Fruit fly (Drosophila melanogaster) whole organism, embryonic: ENCODE data around the gene CG11842.
A peak's percentile ranks its signal among the peaks of the same experiment; 100 is the strongest.

Source experiments
- Blimp-1 ChIP-seq: fragments of 200-800 bp; sonication (Bioruptor generic); optimal IDR thresholded peaks from 3 replicates; lab custom pipeline; 2018; ENCODE audit warnings: missing biosample characterization, missing genetic modification characterization, mild to moderate bottlenecking, moderate library complexity, missing genetic modification reagents
- CG10366 ChIP-seq: fragments of 200-800 bp; sonication (Bioruptor generic); IDR thresholded peaks from 2 replicates; pipeline ENCODE4 v1.3.6; 2022; ENCODE audit warnings: missing biosample characterization, missing genetic modification characterization
- CG10959 ChIP-seq: fragments of 200-800 bp; sonication (Bioruptor generic); IDR thresholded peaks from 2 replicates; pipeline ENCODE4 v1.3.6; 2022; ENCODE audit warnings: missing biosample characterization, missing genetic modification characterization
- CG11456 ChIP-seq: fragments of 200-800 bp; sonication (Bioruptor generic); IDR thresholded peaks from 3 replicates; pipeline ENCODE4 v1.3.6; 2022; ENCODE audit warnings: missing biosample characterization, missing genetic modification characterization
- CG12104 ChIP-seq: fragments of 200-800 bp; sonication (Bioruptor generic); optimal IDR thresholded peaks from 3 replicates; lab custom pipeline; 2016; ENCODE audit warnings: missing biosample characterization, missing genetic modification characterization
- CG12744 ChIP-seq: fragments of 200-800 bp; sonication (Bioruptor generic); optimal IDR thresholded peaks from 2 replicates; lab custom pipeline; 2016; ENCODE audit warnings: missing biosample characterization, missing genetic modification characterization
- CG14710 ChIP-seq: fragments of 200-800 bp; sonication (Bioruptor generic); optimal IDR thresholded peaks from 3 replicates; lab custom pipeline; 2019; ENCODE audit warnings: missing biosample characterization, mild to moderate bottlenecking, missing genetic modification characterization, moderate library complexity
- CG14860 ChIP-seq: fragments of 200-800 bp; sonication (Bioruptor generic); IDR thresholded peaks from 3 replicates; pipeline ENCODE4 v1.3.6; 2022; ENCODE audit warnings: missing biosample characterization, missing genetic modification characterization; ENCODE audit not compliant: partially characterized antibody
- CG1792 ChIP-seq: fragments of 200-800 bp; sonication (Bioruptor generic); optimal IDR thresholded peaks from 2 replicates; lab custom pipeline; 2016; ENCODE audit warnings: missing biosample characterization, missing genetic modification characterization
- CG31441 ChIP-seq: fragments of 200-800 bp; sonication (Bioruptor generic); IDR thresholded peaks from 2 replicates; pipeline ENCODE4 v1.3.6; 2022; ENCODE audit warnings: missing biosample characterization, missing genetic modification characterization
- CG32772 ChIP-seq: fragments of 200-800 bp; sonication (Bioruptor generic); IDR thresholded peaks from 2 replicates; pipeline ENCODE4 v1.3.6; 2022; ENCODE audit warnings: missing biosample characterization, missing genetic modification characterization
- CG3726 ChIP-seq: fragments of 200-800 bp; sonication (Bioruptor generic); IDR thresholded peaks from 3 replicates; pipeline ENCODE4, ENCODE4 v1.3.6; 2022; ENCODE audit warnings: missing biosample characterization, missing genetic modification characterization
- CG4820 ChIP-seq: fragments of 200-800 bp; sonication (Bioruptor generic); optimal IDR thresholded peaks from 3 replicates; lab custom pipeline; 2016; ENCODE audit warnings: missing biosample characterization, missing genetic modification characterization
- CG5245 ChIP-seq: fragments of 200-800 bp; sonication (Bioruptor generic); optimal IDR thresholded peaks from 3 replicates; lab custom pipeline; 2016; ENCODE audit warnings: missing biosample characterization, missing genetic modification characterization
- CG7928 ChIP-seq: fragments of 200-800 bp; sonication (Bioruptor generic); optimal IDR thresholded peaks from 2 replicates; lab custom pipeline; 2017; ENCODE audit warnings: missing biosample characterization, mild to moderate bottlenecking, missing genetic modification characterization
- CG9727 ChIP-seq: fragments of 200-800 bp; sonication (Bioruptor generic); optimal IDR thresholded peaks from 3 replicates; lab custom pipeline; 2017; ENCODE audit warnings: missing biosample characterization, mild to moderate bottlenecking, missing genetic modification characterization
- CG9932 ChIP-seq: fragments of 200-800 bp; sonication (Bioruptor generic); IDR thresholded peaks from 2 replicates; pipeline ENCODE4 v1.3.6; 2022; ENCODE audit warnings: missing biosample characterization, missing genetic modification characterization
- Eip74EF ChIP-seq, 2 experiments: fragments of 200-800 bp in 1 of 2; fragments of >200 bp in 1 of 2; sonication (Bioruptor generic) in 1 of 2; optimal IDR thresholded peaks; 2 replicates each; lab custom pipeline; 2017 to 2019; ENCODE audit warnings: missing biosample characterization in 2 of 2, missing genetic modification characterization in 2 of 2, mild to moderate bottlenecking in 1 of 2, moderate library complexity in 1 of 2
- Ets97D ChIP-seq: fragments of 200-800 bp; sonication (Bioruptor generic); optimal IDR thresholded peaks from 3 replicates; lab custom pipeline; 2016; ENCODE audit warnings: missing biosample characterization, missing genetic modification characterization
- Gug ChIP-seq: fragments of 200-800 bp; sonication (Bioruptor generic); IDR thresholded peaks from 4 replicates; pipeline ENCODE4 v1.3.6; 2022; ENCODE audit warnings: missing biosample characterization, missing genetic modification characterization
- Hr3 ChIP-seq: fragments of 200-800 bp; sonication (Bioruptor generic); optimal IDR thresholded peaks from 3 replicates; lab custom pipeline; 2016; ENCODE audit warnings: missing biosample characterization, missing genetic modification characterization
- Hr78 ChIP-seq, 2 experiments: fragments of 200-800 bp in 1 of 2; fragments of >200 bp in 1 of 2; sonication (Bioruptor generic) in 1 of 2; optimal IDR thresholded peaks; 2 replicates each; lab custom pipeline; 2017 to 2019; ENCODE audit warnings: missing biosample characterization in 2 of 2, missing genetic modification characterization in 2 of 2, mild to moderate bottlenecking in 1 of 2, moderate library complexity in 1 of 2
- Lim3 ChIP-seq: fragments of 200-800 bp; sonication (Bioruptor generic); IDR thresholded peaks from 2 replicates; pipeline ENCODE4 v1.3.6; 2022; ENCODE audit warnings: missing biosample characterization, missing genetic modification characterization
- MTF-1 ChIP-seq: fragments of 200-800 bp; sonication (Bioruptor generic); optimal IDR thresholded peaks from 2 replicates; lab custom pipeline; 2018; ENCODE audit warnings: missing biosample characterization, mild to moderate bottlenecking, missing genetic modification characterization, borderline replicate concordance
- NC2β ChIP-seq: fragments of 200-800 bp; sonication (Bioruptor generic); optimal IDR thresholded peaks from 2 replicates; lab custom pipeline; 2016; ENCODE audit warnings: missing biosample characterization, missing genetic modification characterization
- NFAT ChIP-seq: fragments of 200-800 bp; sonication (Bioruptor generic); IDR thresholded peaks from 2 replicates; pipeline ENCODE4 v1.3.6; 2022; ENCODE audit warnings: missing biosample characterization, missing genetic modification characterization
- Rfx ChIP-seq: fragments of 200-800 bp; sonication (Bioruptor generic); IDR thresholded peaks from 2 replicates; pipeline ENCODE4 v1.3.6; 2022; ENCODE audit warnings: missing biosample characterization, missing genetic modification characterization
- Xrp1 ChIP-seq: fragments of 200-800 bp; sonication (Bioruptor generic); IDR thresholded peaks from 2 replicates; pipeline ENCODE4 v1.3.6; 2022; ENCODE audit warnings: missing biosample characterization, missing genetic modification characterization
- ap ChIP-seq: fragments of 200-800 bp; sonication (Bioruptor generic); IDR thresholded peaks from 2 replicates; pipeline ENCODE4 v1.3.6; 2022; ENCODE audit warnings: missing biosample characterization, missing genetic modification characterization
- ara ChIP-seq: fragments of 200-800 bp; sonication (Bioruptor generic); IDR thresholded peaks from 2 replicates; pipeline ENCODE4 v1.3.6; 2022; ENCODE audit warnings: missing biosample characterization, missing genetic modification characterization
- ase ChIP-seq: fragments of 200-800 bp; sonication (Bioruptor generic); IDR thresholded peaks from 3 replicates; pipeline ENCODE4 v1.3.6; 2022; ENCODE audit warnings: missing biosample characterization, missing genetic modification characterization
- chif ChIP-seq, 2 experiments: fragments of 200-800 bp; sonication (Bioruptor generic); optimal IDR thresholded peaks; 3 replicates each; lab custom pipeline; 2016; ENCODE audit warnings: missing biosample characterization in 2 of 2, missing genetic modification characterization in 2 of 2
- dan ChIP-seq: fragments of 200-800 bp; sonication (Bioruptor generic); IDR thresholded peaks from 2 replicates; pipeline ENCODE4 v1.3.6; 2022; ENCODE audit warnings: missing biosample characterization, missing genetic modification characterization
- ems ChIP-seq: fragments of 200-800 bp; sonication (Bioruptor generic); optimal IDR thresholded peaks from 3 replicates; lab custom pipeline; 2016; ENCODE audit warnings: missing biosample characterization, missing genetic modification characterization
- eyg ChIP-seq: fragments of 200-800 bp; sonication (Bioruptor generic); optimal IDR thresholded peaks from 3 replicates; lab custom pipeline; 2016; ENCODE audit warnings: missing biosample characterization, missing genetic modification characterization
- fd64A ChIP-seq: fragments of 200-800 bp; sonication (Bioruptor generic); optimal IDR thresholded peaks from 3 replicates; lab custom pipeline; 2018; ENCODE audit warnings: missing biosample characterization, mild to moderate bottlenecking, missing genetic modification characterization
- gcm2 ChIP-seq: fragments of 200-800 bp; sonication (Bioruptor generic); optimal IDR thresholded peaks from 2 replicates; lab custom pipeline; 2016; ENCODE audit warnings: missing biosample characterization, missing genetic modification characterization
- hkb ChIP-seq, 2 experiments: fragments of 200-800 bp in 1 of 2; fragments of >200 bp in 1 of 2; sonication (Bioruptor generic) in 1 of 2; IDR thresholded peaks in 1 of 2; optimal IDR thresholded peaks in 1 of 2; 2 replicates each; pipeline versions ENCODE4 v1.3.6 to Lab custom; 2017 to 2022; ENCODE audit warnings: missing biosample characterization in 1 of 2, missing genetic modification characterization in 1 of 2
- maf-S ChIP-seq: fragments of 200-800 bp; sonication (Bioruptor generic); optimal IDR thresholded peaks from 2 replicates; lab custom pipeline; 2016; ENCODE audit warnings: missing biosample characterization, missing genetic modification characterization
- nerfin-1 ChIP-seq: fragments of 200-800 bp; sonication (Bioruptor generic); optimal IDR thresholded peaks from 3 replicates; lab custom pipeline; 2019; ENCODE audit warnings: missing biosample characterization, mild to moderate bottlenecking, missing genetic modification characterization, moderate library complexity
- rib ChIP-seq: fragments of 200-800 bp; sonication (Bioruptor generic); IDR thresholded peaks from 2 replicates; pipeline ENCODE4 v1.3.6; 2022; ENCODE audit warnings: missing biosample characterization, missing genetic modification characterization
- sens-2 ChIP-seq: fragments of 200-800 bp; sonication (Bioruptor generic); IDR thresholded peaks from 2 replicates; pipeline ENCODE4 v1.3.6; 2022; ENCODE audit warnings: missing biosample characterization, missing genetic modification characterization
- shn ChIP-seq: fragments of 200-800 bp; sonication (Bioruptor generic); optimal IDR thresholded peaks from 3 replicates; lab custom pipeline; 2016; ENCODE audit warnings: missing biosample characterization, missing genetic modification characterization
- tll ChIP-seq, 2 experiments: fragments of 200-800 bp in 1 of 2; fragments of >200 bp in 1 of 2; sonication (Bioruptor generic) in 1 of 2; optimal IDR thresholded peaks; 2 replicates each; lab custom pipeline; 2017 to 2019; ENCODE audit warnings: missing biosample characterization in 2 of 2, missing genetic modification characterization in 2 of 2, mild to moderate bottlenecking in 1 of 2, moderate library complexity in 1 of 2
- unc-4 ChIP-seq: fragments of 200-800 bp; sonication (Bioruptor generic); IDR thresholded peaks from 2 replicates; pipeline ENCODE4 v1.3.6; 2022; ENCODE audit warnings: missing biosample characterization, missing genetic modification characterization; ENCODE audit not compliant: partially characterized antibody
- usp ChIP-seq: fragments of >200 bp; optimal IDR thresholded peaks from 2 replicates; lab custom pipeline; 2017; ENCODE audit warnings: missing biosample characterization, missing genetic modification characterization
- vfl ChIP-seq: fragments of 200-800 bp; sonication (Bioruptor generic); optimal IDR thresholded peaks from 2 replicates; lab custom pipeline; 2016; ENCODE audit warnings: missing biosample characterization, missing genetic modification characterization
- vnd ChIP-seq: fragments of 200-800 bp; sonication (Bioruptor generic); IDR thresholded peaks from 3 replicates; pipeline ENCODE4 v1.3.6; 2022; ENCODE audit warnings: missing biosample characterization, missing genetic modification characterization; ENCODE audit not compliant: partially characterized antibody
- zen ChIP-seq: fragments of 200-800 bp; sonication (Bioruptor generic); optimal IDR thresholded peaks from 3 replicates; lab custom pipeline; 2018; ENCODE audit warnings: missing biosample characterization, mild to moderate bottlenecking, missing genetic modification characterization, moderate library complexity
- zen2 ChIP-seq: fragments of 200-800 bp; sonication (Bioruptor generic); IDR thresholded peaks from 3 replicates; pipeline ENCODE4 v1.3.6; 2022; ENCODE audit warnings: missing biosample characterization, missing genetic modification characterization; ENCODE audit not compliant: partially characterized antibody
- zf30C ChIP-seq: fragments of 200-800 bp; sonication (Bioruptor generic); optimal IDR thresholded peaks from 3 replicates; lab custom pipeline; 2018; ENCODE audit warnings: missing biosample characterization, mild to moderate bottlenecking, missing genetic modification characterization

The CG11842 gene

DNA sequence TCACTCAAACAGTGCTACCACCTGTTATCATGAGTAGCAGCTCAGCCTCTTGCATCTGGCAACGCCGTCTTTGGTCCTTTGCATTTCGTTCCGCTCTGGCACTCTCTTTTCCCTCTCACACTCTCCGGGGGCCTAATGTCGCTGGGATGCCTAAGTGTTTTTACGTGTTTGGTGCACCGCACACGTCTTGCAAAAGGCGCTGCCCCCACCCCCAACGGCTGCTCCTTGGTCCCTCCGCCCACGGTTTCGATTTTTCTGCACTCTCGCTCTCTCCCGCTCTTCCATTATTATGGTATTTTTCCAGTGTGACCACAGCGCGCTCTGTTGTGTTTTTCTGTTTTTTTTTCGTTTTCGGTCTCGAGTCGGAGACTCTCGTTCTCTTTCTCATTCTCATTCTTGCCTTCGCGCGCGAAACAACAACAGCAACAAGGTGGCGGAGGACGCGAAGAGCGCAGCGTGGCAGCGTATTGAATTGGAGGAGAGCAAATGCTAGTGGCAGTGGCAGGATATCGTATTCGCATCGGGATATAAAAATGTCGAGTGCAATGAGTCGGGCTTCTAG, 35.5 kb downstream of the CG11842 start (continued):
- TF ChIP-seq vnd (GFP tag; lab: Robert Waterston, UW) (no peak), rib (GFP tag; lab: Robert Waterston, UW) (no peak), gcm2 (GFP tag; lab: Kevin White, UChicago) (no peak), Blimp-1 (GFP tag; lab: Kevin White, UChicago) (no peak), Eip74EF (GFP tag; optimal IDR thresholded peaks at IDR 0.05; lab: Kevin White, UChicago) (no peak), Gug (no peak), tll (GFP tag; optimal IDR thresholded peaks at IDR 0.05; lab: Kevin White, UChicago) (no peak), CG12104 (GFP tag; lab: Kevin White, UChicago) (no peak), zf30C (GFP tag; lab: Kevin White, UChicago) (no peak), Lim3 (GFP tag; lab: Robert Waterston, UW) (no peak), NFAT (GFP tag; lab: Robert Waterston, UW) (no peak), dan (no peak), sens-2 (GFP tag; lab: Robert Waterston, UW) (no peak), unc-4 (GFP tag; lab: Robert Waterston, UW) (peak; percentile 42; the same call in 1 of the 2 replicates), hkb (optimal IDR thresholded peaks at IDR 0.05; lab: Kevin White, UChicago) (no peak), hkb (GFP tag; IDR thresholded peaks at IDR 0.05; lab: Robert Waterston, UW) (no peak), ap (GFP tag; lab: Robert Waterston, UW) (no peak), Hr78 (GFP tag; optimal IDR thresholded peaks at IDR 0.05; lab: Kevin White, UChicago) (no peak), CG12744 (GFP tag; lab: Kevin White, UChicago) (peak; percentile 20), CG14710 (peak; percentile 86), nerfin-1 (tag; lab: Kevin White, UChicago) (no peak), CG3726 (GFP tag; lab: Robert Waterston, UW) (no peak), CG31441 (GFP tag; lab: Robert Waterston, UW) (no peak), CG10959 (no peak), Hr3 (no peak), NC2β (GFP tag; lab: Kevin White, UChicago) (no peak), ems (GFP tag; lab: Kevin White, UChicago) (no peak), CG5245 (no peak), shn (GFP tag; lab: Kevin White, UChicago) (no peak), chif (GFP tag; optimal IDR thresholded peaks at IDR 0.05; lab: Kevin White, UChicago) (no peak), CG14860 (no peak), Xrp1 (GFP tag; lab: Robert Waterston, UW) (no peak), maf-S (no peak), CG1792 (no peak), CG11456 (no peak), eyg (GFP tag; lab: Kevin White, UChicago) (no peak), CG7928 (GFP tag; lab: Kevin White, UChicago) (no peak), ara (GFP tag; lab: Robert Waterston, UW) (no peak), CG9932 (GFP tag; lab: Robert Waterston, UW) (no peak), zen (tag; lab: Kevin White, UChicago) (no peak), vfl (GFP tag; lab: Kevin White, UChicago) (no peak), CG9727 (GFP tag; lab: Kevin White, UChicago) (no peak), CG32772 (GFP tag; lab: Robert Waterston, UW) (peak; percentile 80), Rfx (GFP tag; lab: Robert Waterston, UW) (no peak), ase (GFP tag; lab: Robert Waterston, UW) (no peak), MTF-1 (GFP tag; lab: Kevin White, UChicago) (peak; percentile 3), fd64A (GFP tag; lab: Kevin White, UChicago) (no peak), Ets97D (GFP tag; lab: Kevin White, UChicago) (no peak), zen2 (GFP tag; lab: Robert Waterston, UW) (no peak), CG4820 (GFP tag; lab: Kevin White, UChicago) (no peak), CG10366 (GFP tag; lab: Robert Waterston, UW) (no peak), usp (GFP tag; lab: Kevin White, UChicago) (no peak)
